Fruit fly (Drosophila melanogaster): Measurements from ENCODE around the gene TpnC73F.
A peak's percentile ranks its signal among the peaks of the same experiment; 100 is the strongest.

The TpnC73F gene

dm6 chr3L:17007041-17007471 is 38.8 kb upstream of the TpnC73F start (continued):
- TF ChIP-seq emc (GFP tag; optimal IDR thresholded peaks at IDR 0.05) (no peak), sim (GFP tag; IDR thresholded peaks at IDR 0.05) (no peak), ro (GFP tag; IDR thresholded peaks at IDR 0.05) (no peak), CG34224 (GFP tag; IDR thresholded peaks at IDR 0.05; ENCODE audit: partially characterized antibody) (no peak), hbn (GFP tag; IDR thresholded peaks at IDR 0.05; ENCODE audit: partially characterized antibody) (no peak), slbo (GFP tag; IDR thresholded peaks at IDR 0.05) (peak; percentile 76), CG14014 (GFP tag; IDR thresholded peaks at IDR 0.05) (peak; percentile 56; the same call in 1 of the 2 replicates), CG5953 (GFP tag; IDR thresholded peaks at IDR 0.05) (no peak), CG3163 (GFP tag; optimal IDR thresholded peaks at IDR 0.05) (no peak), CG10543 (GFP tag; optimal IDR thresholded peaks at IDR 0.05) (peak; percentile 47), sima (GFP tag; optimal IDR thresholded peaks at IDR 0.05) (no peak), CG4730 (GFP tag; IDR thresholded peaks at IDR 0.05) (no peak), pita (GFP tag; optimal IDR thresholded peaks at IDR 0.05) (no peak), phol (tag; optimal IDR thresholded peaks at IDR 0.05) (peak; percentile 28), CG14965 (GFP tag; optimal IDR thresholded peaks at IDR 0.05; ENCODE audit: borderline replicate concordance) (no peak), insv (GFP tag; optimal IDR thresholded peaks at IDR 0.05) (no peak), Rx (GFP tag; IDR thresholded peaks at IDR 0.05) (0 out of 2 replicates have a peak, but pooled peaks have one; percentile 28), NC2α (GFP tag; optimal IDR thresholded peaks at IDR 0.05) (no peak), yki (optimal IDR thresholded peaks at IDR 0.05) (no peak), mam (GFP tag; optimal IDR thresholded peaks at IDR 0.05) (no peak), CG6791 (GFP tag; IDR thresholded peaks at IDR 0.05; ENCODE audit: partially characterized antibody) (no peak), CG6813 (GFP tag; optimal IDR thresholded peaks at IDR 0.05) (no peak), da (GFP tag; optimal IDR thresholded peaks at IDR 0.05) (no peak), CG34376 (GFP tag; optimal IDR thresholded peaks at IDR 0.05) (no peak), CG17186 (GFP tag; optimal IDR thresholded peaks at IDR 0.05) (no peak), CG6272 (GFP tag; IDR thresholded peaks at IDR 0.05) (no peak), her (GFP tag; optimal IDR thresholded peaks at IDR 0.05) (no peak), fru (optimal IDR thresholded peaks at IDR 0.05) (no peak), ap (GFP tag; IDR thresholded peaks at IDR 0.05) (no peak), CoRest (tag; optimal IDR thresholded peaks at IDR 0.05) (peak; percentile 38), lmd (GFP tag; IDR thresholded peaks at IDR 0.05) (peak; percentile 56; the same call in 1 of the 2 replicates), rib (GFP tag; IDR thresholded peaks at IDR 0.05) (no peak), hkb (optimal IDR thresholded peaks at IDR 0.05) (no peak), hkb (GFP tag; IDR thresholded peaks at IDR 0.05) (peak; percentile 44; the same call in 1 of the 2 replicates), bcd (GFP tag; optimal IDR thresholded peaks at IDR 0.05) (peak; percentile 25), CG10321 (GFP tag; IDR thresholded peaks at IDR 0.05) (no peak), CG13123 (GFP tag; optimal IDR thresholded peaks at IDR 0.05) (no peak), CG13624 (GFP tag; optimal IDR thresholded peaks at IDR 0.05) (no peak), Abd-B (GFP tag; optimal IDR thresholded peaks at IDR 0.05) (no peak), knrl (GFP tag; IDR thresholded peaks at IDR 0.05; ENCODE audit: partially characterized antibody) (no peak), CG2875 (GFP tag; optimal IDR thresholded peaks at IDR 0.05) (no peak), CG4820 (GFP tag; optimal IDR thresholded peaks at IDR 0.05) (no peak), CG3281 (GFP tag; optimal IDR thresholded peaks at IDR 0.05) (peak; percentile 7), Doc3 (GFP tag; IDR thresholded peaks at IDR 0.05; ENCODE audit: partially characterized antibody) (no peak), jing (GFP tag; optimal IDR thresholded peaks at IDR 0.05) (no peak), CG11093 (GFP tag; IDR thresholded peaks at IDR 0.05) (no peak), dan (GFP tag; IDR thresholded peaks at IDR 0.05) (no peak), dysf (GFP tag; IDR thresholded peaks at IDR 0.05) (peak; percentile 55; the same call in 2 of the 3 replicates), CG8359 (GFP tag; optimal IDR thresholded peaks at IDR 0.05; ENCODE audit: borderline replicate concordance) (no peak), CG17829 (tag; optimal IDR thresholded peaks at IDR 0.05) (no peak), Tbp (GFP tag; optimal IDR thresholded peaks at IDR 0.05) (no peak), Hey (tag; optimal IDR thresholded peaks at IDR 0.05) (peak; percentile 28), Xbp1 (GFP tag; optimal IDR thresholded peaks at IDR 0.05) (peak; percentile 52)
